Fruit fly (Drosophila melanogaster): ENCODE results near the gene HGTX.

Gene HGTX

dm6 chr3L:14624425-14625309 is 25.3 kb upstream of the HGTX start (continued):
- TF ChIP-seq CG10431 (GFP tag; optimal IDR thresholded peaks at IDR 0.05) (no peak), Drgx (GFP tag; IDR thresholded peaks at IDR 0.05) (peak; percentile 61), Tbp (GFP tag; optimal IDR thresholded peaks at IDR 0.05) (no peak), CG7928 (GFP tag; optimal IDR thresholded peaks at IDR 0.05) (no peak), CG8089 (GFP tag; optimal IDR thresholded peaks at IDR 0.05) (no peak), Max (GFP tag; optimal IDR thresholded peaks at IDR 0.05) (no peak), Awh (GFP tag; IDR thresholded peaks at IDR 0.05) (peak; percentile 46; the same call in 1 of the 2 replicates), CG13296 (GFP tag; optimal IDR thresholded peaks at IDR 0.05) (no peak), CG12659 (GFP tag; optimal IDR thresholded peaks at IDR 0.05) (no peak), CG14710 (tag; optimal IDR thresholded peaks at IDR 0.05) (no peak), emc (GFP tag; optimal IDR thresholded peaks at IDR 0.05) (no peak), CG6791 (GFP tag; IDR thresholded peaks at IDR 0.05; ENCODE audit: partially characterized antibody) (no peak), tx (GFP tag; optimal IDR thresholded peaks at IDR 0.05) (no peak), CG11093 (GFP tag; IDR thresholded peaks at IDR 0.05) (no peak), CG5245 (GFP tag; optimal IDR thresholded peaks at IDR 0.05) (no peak), kah (GFP tag; optimal IDR thresholded peaks at IDR 0.05) (no peak), CG4730 (GFP tag; IDR thresholded peaks at IDR 0.05) (no peak), CG18599 (GFP tag; optimal IDR thresholded peaks at IDR 0.05) (no peak), ssp (GFP tag; IDR thresholded peaks at IDR 0.05) (no peak), rib (GFP tag; IDR thresholded peaks at IDR 0.05) (no peak), CG3163 (GFP tag; optimal IDR thresholded peaks at IDR 0.05) (peak; percentile 95), CG4617 (GFP tag; optimal IDR thresholded peaks at IDR 0.05; ENCODE audit: borderline replicate concordance) (no peak), ERR (GFP tag; optimal IDR thresholded peaks at IDR 0.05) (no peak), CG10654 (GFP tag; optimal IDR thresholded peaks at IDR 0.05) (no peak), Nf-YC (tag; optimal IDR thresholded peaks at IDR 0.05) (no peak), CG17186 (GFP tag; optimal IDR thresholded peaks at IDR 0.05) (no peak)

- TF ChIP-seq CG11398 (GFP tag; optimal IDR thresholded peaks at IDR 0.05): no peak
- TF ChIP-seq CG4282 (GFP tag; optimal IDR thresholded peaks at IDR 0.05): no peak
- TF ChIP-seq pzg (GFP tag; optimal IDR thresholded peaks at IDR 0.05): no peak
- no peak for TF ChIP-seq NC2α (GFP tag; optimal IDR thresholded peaks at IDR 0.05)
- no peak for TF ChIP-seq CG31388 (GFP tag; optimal IDR thresholded peaks at IDR 0.05)
- no peak for TF ChIP-seq CG8290 (GFP tag; optimal IDR thresholded peaks at IDR 0.05)
- no peak for TF ChIP-seq CG8290 (tag; optimal IDR thresholded peaks at IDR 0.05)
- no peak for TF ChIP-seq PHDP (tag; optimal IDR thresholded peaks at IDR 0.05)
- TF ChIP-seq dati (GFP tag; IDR thresholded peaks at IDR 0.05): 0 out of 2 replicates have a peak, but pooled peaks have one; percentile 5
- no peak for TF ChIP-seq ase (GFP tag; IDR thresholded peaks at IDR 0.05)
- TF ChIP-seq B-H2 (GFP tag; optimal IDR thresholded peaks at IDR 0.05): no peak
- TF ChIP-seq scrt (GFP tag; optimal IDR thresholded peaks at IDR 0.05): peak; percentile 34
- no peak for TF ChIP-seq jigr1 (GFP tag; IDR thresholded peaks at IDR 0.05)
- TF ChIP-seq Dip2 (GFP tag; IDR thresholded peaks at IDR 0.05): no peak
- TF ChIP-seq usp (GFP tag; optimal IDR thresholded peaks at IDR 0.05): no peak
- no peak for TF ChIP-seq CG4617 (GFP tag; optimal IDR thresholded peaks at IDR 0.05; ENCODE audit: borderline replicate concordance)
- no peak for TF ChIP-seq Atf-2 (GFP tag; optimal IDR thresholded peaks at IDR 0.05)
- no peak for TF ChIP-seq bab2 (GFP tag; optimal IDR thresholded peaks at IDR 0.05)
- TF ChIP-seq B-H1 (GFP tag; IDR thresholded peaks at IDR 0.05): no peak
- TF ChIP-seq sisA (GFP tag; IDR thresholded peaks at IDR 0.05): no peak
- no peak for TF ChIP-seq CG11560 (tag; IDR thresholded peaks at IDR 0.05)
- TF ChIP-seq seq (GFP tag; IDR thresholded peaks at IDR 0.05): no peak
- no peak for TF ChIP-seq pita (GFP tag; optimal IDR thresholded peaks at IDR 0.05)
- no peak for TF ChIP-seq Doc2 (GFP tag; IDR thresholded peaks at IDR 0.05)
- peak; percentile 58 for TF ChIP-seq CTCF (GFP tag; optimal IDR thresholded peaks at IDR 0.05)
- TF ChIP-seq pfk (GFP tag; optimal IDR thresholded peaks at IDR 0.05): no peak
- TF ChIP-seq dmrt11E (tag; optimal IDR thresholded peaks at IDR 0.05): no peak
Observed at dm6 chr3L:14622457-14622899, 23.1 kb upstream of the HGTX start, which contains the start of gene CG9628. CG9628 (plus strand) TSS chr3L:14622796.
